Fruit fly (Drosophila melanogaster) whole organism, wandering third instar larva: ENCODE measurements around the gene CG5568.

ENCODE experiments used
- Abd-B ChIP-seq: fragments of >200 bp; optimal IDR thresholded peaks from 2 replicates; lab custom pipeline; 2017; ENCODE audit warnings: missing biosample characterization, missing genetic modification characterization
- CG32264 ChIP-seq: fragments of 200-800 bp; sonication (Bioruptor generic); optimal IDR thresholded peaks from 2 replicates; lab custom pipeline; 2016; ENCODE audit warnings: missing biosample characterization, missing genetic modification characterization
- CG9705 ChIP-seq: fragments of 200-800 bp; sonication (Bioruptor generic); optimal IDR thresholded peaks from 2 replicates; lab custom pipeline; 2018; ENCODE audit warnings: missing biosample characterization, mild to moderate bottlenecking, missing genetic modification characterization
- GATAd ChIP-seq: sonication (Bioruptor generic); optimal IDR thresholded peaks from 2 replicates; lab custom pipeline; 2016; ENCODE audit warnings: missing biosample characterization, missing genetic modification characterization
- HLH106 ChIP-seq: fragments of 200-800 bp; optimal IDR thresholded peaks from 3 replicates; lab custom pipeline; 2019; ENCODE audit warnings: missing biosample characterization, mild to moderate bottlenecking, missing genetic modification characterization, moderate library complexity
- Hr78 ChIP-seq: fragments of >200 bp; optimal IDR thresholded peaks from 2 replicates; lab custom pipeline; 2017; ENCODE audit warnings: missing biosample characterization, missing genetic modification characterization
- Hr83 ChIP-seq: fragments of 200-300 bp; sonication (Bioruptor generic); optimal IDR thresholded peaks from 2 replicates; lab custom pipeline; 2016; ENCODE audit warnings: missing biosample characterization, mild to moderate bottlenecking, missing genetic modification characterization, moderate library complexity; ENCODE audit not compliant: poor library complexity, severe bottlenecking
- Jra ChIP-seq: sonication (Bioruptor generic); optimal IDR thresholded peaks from 2 replicates; lab custom pipeline; 2016; ENCODE audit warnings: missing biosample characterization, missing genetic modification characterization
- Myc ChIP-seq: fragments of >200 bp; optimal IDR thresholded peaks from 2 replicates; lab custom pipeline; 2017
- N ChIP-seq: fragments of >200 bp; optimal IDR thresholded peaks from 2 replicates; lab custom pipeline; 2018; ENCODE audit warnings: missing biosample characterization, missing external identifiers, missing genetic modification characterization
- OdsH ChIP-seq: fragments of 200-800 bp; sonication (Bioruptor generic); optimal IDR thresholded peaks from 2 replicates; lab custom pipeline; 2016; ENCODE audit warnings: missing biosample characterization, mild to moderate bottlenecking, missing genetic modification characterization
- Rel ChIP-seq, 2 experiments: fragments of 200-800 bp; sonication (Bioruptor generic) in 1 of 2; optimal IDR thresholded peaks; 2 replicates in 1 of 2; 3 replicates in 1 of 2; lab custom pipeline; 2016 to 2019; ENCODE audit warnings: mild to moderate bottlenecking in 2 of 2, missing biosample characterization in 2 of 2, missing genetic modification characterization in 2 of 2, moderate library complexity in 1 of 2
- Vsx2 ChIP-seq: fragments of 200-300, 225-300 bp; sonication (Bioruptor generic); optimal IDR thresholded peaks from 2 replicates; lab custom pipeline; 2018; ENCODE audit warnings: missing biosample characterization, missing genetic modification characterization; ENCODE audit not compliant: partially characterized antibody
- br ChIP-seq: fragments of 200-800 bp; sonication (Bioruptor generic); optimal IDR thresholded peaks from 2 replicates; lab custom pipeline; 2016; ENCODE audit warnings: missing biosample characterization, missing genetic modification characterization
- dl ChIP-seq, 2 experiments: fragments of 175-275, 200-275 bp in 1 of 2; fragments of 200-275 bp in 1 of 2; sonication (Bioruptor generic); optimal IDR thresholded peaks; lab custom pipeline; 2018; ENCODE audit warnings: mild to moderate bottlenecking in 2 of 2, missing biosample characterization in 2 of 2, missing genetic modification characterization in 2 of 2, moderate library complexity in 2 of 2; ENCODE audit not compliant: partially characterized antibody in 2 of 2, insufficient read depth in 1 of 2
- dmrt93B ChIP-seq: fragments of 200-800 bp; sonication (Bioruptor generic); optimal IDR thresholded peaks from 2 replicates; lab custom pipeline; 2018; ENCODE audit warnings: missing biosample characterization, mild to moderate bottlenecking, missing genetic modification characterization
- ey ChIP-seq: fragments of 200-800 bp; sonication (Bioruptor generic); optimal IDR thresholded peaks from 2 replicates; lab custom pipeline; 2016; ENCODE audit warnings: missing biosample characterization, missing genetic modification characterization
- foxo ChIP-seq, 2 experiments: fragments of 200-800 bp; sonication (Bioruptor generic); optimal IDR thresholded peaks; 2 replicates in 1 of 2; 3 replicates in 1 of 2; lab custom pipeline; 2016 to 2017; ENCODE audit warnings: missing biosample characterization in 2 of 2, missing genetic modification characterization in 2 of 2
- h ChIP-seq: fragments of 200-800 bp; sonication (Bioruptor generic); optimal IDR thresholded peaks from 3 replicates; lab custom pipeline; 2016; ENCODE audit warnings: missing biosample characterization, mild to moderate bottlenecking, missing genetic modification characterization
- jim ChIP-seq: fragments of 175-275, 200-325 bp; sonication (Bioruptor generic); optimal IDR thresholded peaks from 2 replicates; lab custom pipeline; 2016; ENCODE audit warnings: missing biosample characterization, mild to moderate bottlenecking, missing genetic modification characterization
- lola ChIP-seq: fragments of >200 bp; optimal IDR thresholded peaks from 2 replicates; lab custom pipeline; 2017; ENCODE audit warnings: missing biosample characterization, missing genetic modification characterization
- pan ChIP-seq: fragments of >200 bp; optimal IDR thresholded peaks from 2 replicates; lab custom pipeline; 2017
- psq ChIP-seq: fragments of 200-800 bp; sonication (Bioruptor generic); optimal IDR thresholded peaks from 3 replicates; lab custom pipeline; 2017; ENCODE audit warnings: missing biosample characterization, mild to moderate bottlenecking, missing genetic modification characterization, moderate library complexity
- rgr ChIP-seq: fragments of 200-800 bp; sonication (Bioruptor generic); optimal IDR thresholded peaks from 3 replicates; lab custom pipeline; 2016; ENCODE audit warnings: missing biosample characterization, mild to moderate bottlenecking, missing genetic modification characterization
- sage ChIP-seq: fragments of 200-800 bp; sonication (Bioruptor generic); optimal IDR thresholded peaks from 2 replicates; lab custom pipeline; 2016; ENCODE audit warnings: missing biosample characterization, mild to moderate bottlenecking, missing genetic modification characterization
- sv ChIP-seq: fragments of 200-800 bp; sonication (Bioruptor generic); optimal IDR thresholded peaks from 3 replicates; lab custom pipeline; 2016; ENCODE audit warnings: missing biosample characterization, missing genetic modification characterization
- tai ChIP-seq: sonication (Bioruptor generic); optimal IDR thresholded peaks from 2 replicates; lab custom pipeline; 2016; ENCODE audit warnings: missing biosample characterization, missing genetic modification characterization
- usp ChIP-seq: fragments of >200 bp; optimal IDR thresholded peaks from 2 replicates; lab custom pipeline; 2017; ENCODE audit warnings: missing biosample characterization, missing genetic modification characterization
- woc ChIP-seq: sonication (Bioruptor generic); optimal IDR thresholded peaks from 2 replicates; lab custom pipeline; 2016; ENCODE audit warnings: missing biosample characterization, mild to moderate bottlenecking, missing genetic modification characterization

Gene CG5568

dm6 chr3L:5903955-5904354 is 32.7 kb downstream of the CG5568 start, which contains the start of gene CG32413:
TSS of gene CG32413 (minus strand) at chr3L:5904055.
- no peak for TF ChIP-seq Hr83
- TF ChIP-seq jim, result no peak
- no peak for TF ChIP-seq HLH106 (tag; lab: Kevin White, UChicago)
- TF ChIP-seq Rel (GFP tag; optimal IDR thresholded peaks at IDR 0.05; lab: Kevin White, UChicago), result no peak
- no peak for TF ChIP-seq Rel (tag; optimal IDR thresholded peaks at IDR 0.05; lab: Kevin White, UChicago)
- no peak for TF ChIP-seq usp (GFP tag; lab: Kevin White, UChicago)
- TF ChIP-seq CG9705, result no peak
- TF ChIP-seq sv, result no peak
- TF ChIP-seq Abd-B, result no peak
- TF ChIP-seq woc (GFP tag; lab: Kevin White, UChicago), result no peak
- no peak for TF ChIP-seq dl (GFP tag; optimal IDR thresholded peaks at IDR 0.05; lab: Kevin White, UChicago; ENCODE audit: insufficient read depth in 1 of 2, partially characterized antibody in 2 of 2)
- no peak for TF ChIP-seq lola (GFP tag; lab: Kevin White, UChicago)
- no peak for TF ChIP-seq CG32264
- TF ChIP-seq N, result no peak
- no peak for TF ChIP-seq Myc (lab: Kevin White, UChicago)
- TF ChIP-seq psq (GFP tag; lab: Kevin White, UChicago), result no peak
- no peak for TF ChIP-seq sage (GFP tag; lab: Kevin White, UChicago)

dm6 chr3L:5906599-5906998 is 35.3 kb downstream of the CG5568 start, which contains the start of gene CG10486:
TSS of gene CG10486 (minus strand) at chr3L:5906699.
- no peak for TF ChIP-seq HLH106 (tag; lab: Kevin White, UChicago)
- TF ChIP-seq tai (GFP tag; lab: Kevin White, UChicago), result no peak
- TF ChIP-seq Vsx2 (GFP tag; lab: Kevin White, UChicago), result no peak
- TF ChIP-seq N, result no peak
- TF ChIP-seq h, result no peak
- TF ChIP-seq CG32264, result no peak
- TF ChIP-seq foxo (GFP tag; optimal IDR thresholded peaks at IDR 0.05; lab: Kevin White, UChicago), result no peak
- no peak for TF ChIP-seq ey (GFP tag; lab: Kevin White, UChicago)
- no peak for TF ChIP-seq Hr78 (GFP tag; lab: Kevin White, UChicago)
- no peak for TF ChIP-seq woc (GFP tag; lab: Kevin White, UChicago)
- TF ChIP-seq jim, result no peak
- TF ChIP-seq Rel (GFP tag; optimal IDR thresholded peaks at IDR 0.05; lab: Kevin White, UChicago), result no peak
- TF ChIP-seq Rel (tag; optimal IDR thresholded peaks at IDR 0.05; lab: Kevin White, UChicago), result no peak
- TF ChIP-seq OdsH (GFP tag; lab: Kevin White, UChicago), result no peak
- no peak for TF ChIP-seq CG9705
- no peak for TF ChIP-seq rgr (GFP tag; lab: Kevin White, UChicago)
- TF ChIP-seq GATAd, result no peak
- no peak for TF ChIP-seq pan
- no peak for TF ChIP-seq sv
- TF ChIP-seq dmrt93B, result no peak
- TF ChIP-seq Jra (GFP tag; lab: Kevin White, UChicago), result no peak
- TF ChIP-seq, all 38 proteins: peak for 0

DNA sequence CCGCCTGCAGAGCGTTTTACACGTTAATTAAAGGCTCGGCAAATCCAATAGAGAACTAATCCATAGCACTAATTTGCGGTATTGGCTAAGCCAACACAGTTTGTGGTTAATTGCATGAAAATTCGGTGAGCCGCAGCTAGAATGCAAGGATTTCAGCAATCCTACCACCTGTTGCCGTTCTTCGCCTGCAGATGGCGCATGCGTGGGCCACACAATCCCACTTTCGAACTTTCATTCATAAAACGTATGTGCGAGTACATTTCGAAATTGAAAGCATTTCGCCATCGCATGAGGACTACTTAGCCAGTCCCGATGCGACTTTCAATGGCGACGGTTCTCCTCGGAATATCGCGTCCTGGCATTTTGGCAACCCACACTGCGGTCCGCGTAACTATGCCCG is 35.8 kb downstream of the CG5568 start, which contains the start of gene CG13288:
CG13288 (plus strand) TSS at position 305 of the 400 bp plus-strand sequence.
- no peak for TF ChIP-seq dl (GFP tag; optimal IDR thresholded peaks at IDR 0.05; lab: Kevin White, UChicago; ENCODE audit: insufficient read depth in 1 of 2, partially characterized antibody in 2 of 2)
- no peak for TF ChIP-seq HLH106 (tag; lab: Kevin White, UChicago)
- no peak for TF ChIP-seq N

DNA sequence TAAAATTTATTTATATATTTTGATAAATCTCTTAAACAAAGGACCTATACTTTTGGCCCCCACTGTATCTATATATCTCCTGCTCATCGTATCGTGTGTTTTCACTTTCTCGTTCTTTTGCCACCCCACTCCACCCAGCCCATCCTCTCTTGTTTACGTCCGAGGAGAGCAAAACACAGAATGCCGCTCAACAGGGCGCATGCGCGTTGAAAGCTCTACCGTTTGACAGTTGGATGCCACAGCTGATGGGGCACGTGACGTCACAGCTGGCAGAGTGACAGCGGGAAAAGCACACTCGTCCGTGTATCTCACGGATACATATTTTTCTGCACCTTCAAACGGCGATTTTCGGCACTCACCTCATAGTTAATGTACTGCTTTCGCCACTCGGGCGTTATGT is 49.5 kb downstream of the CG5568 start:
- TF ChIP-seq psq (GFP tag; lab: Kevin White, UChicago), result peak; percentile 56
- no peak for TF ChIP-seq Hr83
- TF ChIP-seq ey (GFP tag; lab: Kevin White, UChicago), result no peak
- no peak for TF ChIP-seq br (GFP tag; lab: Kevin White, UChicago)
- no peak for TF ChIP-seq N
- TF ChIP-seq, all 38 proteins: peak for 1

DNA sequence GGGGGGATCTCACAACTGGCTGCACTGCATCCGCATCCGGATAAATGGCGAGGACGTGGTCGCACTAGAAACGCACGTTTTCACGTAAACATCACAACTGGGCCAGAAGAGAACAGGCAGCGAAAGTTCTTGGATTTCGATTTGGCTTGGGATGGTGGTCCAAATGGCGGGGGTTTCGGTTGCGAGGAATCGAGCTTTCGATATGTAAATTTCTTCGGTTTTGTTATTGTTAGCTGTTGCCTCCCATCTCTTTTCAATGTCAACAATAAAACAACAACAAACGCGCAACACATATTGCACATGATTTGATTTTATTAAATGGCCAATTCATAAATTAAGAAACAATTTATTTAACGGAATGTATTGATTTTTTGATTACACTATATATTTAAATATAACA is 49.9 kb downstream of the CG5568 start, which contains the start of gene PXo:
PXo (minus strand) TSS at position 101 of the 400 bp plus-strand sequence.
- TF ChIP-seq rgr (GFP tag; lab: Kevin White, UChicago) (no peak), lola (GFP tag; lab: Kevin White, UChicago) (no peak)
